Fruit fly (Drosophila melanogaster) whole organism, embryonic: ENCODE measurements around the gene CG42307.

Experiments
- C15 ChIP-seq: fragments of 200-800 bp; sonication (Bioruptor generic); IDR thresholded peaks from 3 replicates; pipeline ENCODE4 v1.3.6; 2022; ENCODE audit warnings: missing biosample characterization, missing genetic modification characterization
- CG10209 ChIP-seq: fragments of 200-800 bp; sonication (Bioruptor generic); optimal IDR thresholded peaks from 3 replicates; lab custom pipeline; 2017; ENCODE audit warnings: missing biosample characterization, mild to moderate bottlenecking, missing genetic modification characterization, missing genetic modification reagents
- CG10431 ChIP-seq: fragments of 200-800 bp; sonication (Bioruptor generic); optimal IDR thresholded peaks from 3 replicates; lab custom pipeline; 2018; ENCODE audit warnings: missing biosample characterization, mild to moderate bottlenecking, missing genetic modification characterization
- CG10959 ChIP-seq: fragments of 200-800 bp; sonication (Bioruptor generic); IDR thresholded peaks from 2 replicates; pipeline ENCODE4 v1.3.6; 2022; ENCODE audit warnings: missing biosample characterization, missing genetic modification characterization
- CG11695 ChIP-seq: fragments of 200-800 bp; sonication (Bioruptor generic); IDR thresholded peaks from 3 replicates; pipeline ENCODE4 v1.3.6; 2022; ENCODE audit warnings: missing biosample characterization, missing genetic modification characterization
- CG12942 ChIP-seq: fragments of 200-800 bp; sonication (Bioruptor generic); optimal IDR thresholded peaks from 3 replicates; lab custom pipeline; 2016; ENCODE audit warnings: missing biosample characterization, missing genetic modification characterization
- CG13296 ChIP-seq: fragments of 200-800 bp; sonication (Bioruptor generic); optimal IDR thresholded peaks from 3 replicates; lab custom pipeline; 2018; ENCODE audit warnings: missing biosample characterization, mild to moderate bottlenecking, missing genetic modification characterization
- CG14050 ChIP-seq: fragments of 200-800 bp; sonication (Bioruptor generic); IDR thresholded peaks from 3 replicates; pipeline ENCODE4 v1.3.6; 2022; ENCODE audit warnings: missing biosample characterization, missing genetic modification characterization
- CG17829 ChIP-seq: fragments of 200-800 bp; optimal IDR thresholded peaks from 2 replicates; lab custom pipeline; 2019; ENCODE audit warnings: missing biosample characterization, mild to moderate bottlenecking, missing genetic modification characterization, moderate library complexity
- CG17912 ChIP-seq: fragments of 200-800 bp; sonication (Bioruptor generic); optimal IDR thresholded peaks from 2 replicates; lab custom pipeline; 2018; ENCODE audit warnings: missing biosample characterization, mild to moderate bottlenecking, missing genetic modification characterization
- CG18764 ChIP-seq: fragments of 200-800 bp; sonication (Bioruptor generic); optimal IDR thresholded peaks from 3 replicates; lab custom pipeline; 2016; ENCODE audit warnings: missing biosample characterization, missing genetic modification characterization
- CG3995 ChIP-seq: fragments of 200-800 bp; sonication (Bioruptor generic); optimal IDR thresholded peaks from 3 replicates; lab custom pipeline; 2016; ENCODE audit warnings: missing biosample characterization, missing genetic modification characterization
- CG4360 ChIP-seq: fragments of 200-800 bp; sonication (Bioruptor generic); IDR thresholded peaks from 2 replicates; pipeline ENCODE4 v1.3.6; 2022; ENCODE audit warnings: missing biosample characterization, missing genetic modification characterization
- CG4404 ChIP-seq: fragments of 200-800 bp; sonication (Bioruptor generic); IDR thresholded peaks from 2 replicates; pipeline ENCODE4 v1.3.6; 2022; ENCODE audit warnings: missing biosample characterization, missing genetic modification characterization
- CG7271 ChIP-seq: fragments of 200-800 bp; sonication (Bioruptor generic); optimal IDR thresholded peaks from 2 replicates; lab custom pipeline; 2018; ENCODE audit warnings: missing biosample characterization, mild to moderate bottlenecking, missing genetic modification characterization, moderate library complexity
- CG8478 ChIP-seq: fragments of >200 bp; optimal IDR thresholded peaks from 2 replicates; lab custom pipeline; 2018
- CG9797 ChIP-seq: fragments of 200-800 bp; sonication (Bioruptor generic); optimal IDR thresholded peaks from 3 replicates; lab custom pipeline; 2018; ENCODE audit warnings: missing biosample characterization, mild to moderate bottlenecking, missing genetic modification characterization
- Chrac-16 ChIP-seq: fragments of 200-800 bp; sonication (Bioruptor generic); optimal IDR thresholded peaks from 3 replicates; lab custom pipeline; 2016; ENCODE audit warnings: missing biosample characterization, missing genetic modification characterization
- Eip74EF ChIP-seq, 2 experiments: fragments of 200-800 bp in 1 of 2; fragments of >200 bp in 1 of 2; sonication (Bioruptor generic) in 1 of 2; optimal IDR thresholded peaks; 2 replicates each; lab custom pipeline; 2017 to 2019; ENCODE audit warnings: missing biosample characterization in 2 of 2, missing genetic modification characterization in 2 of 2, mild to moderate bottlenecking in 1 of 2, moderate library complexity in 1 of 2
- Fer2 ChIP-seq: fragments of 200-800 bp; sonication (Bioruptor generic); optimal IDR thresholded peaks from 2 replicates; lab custom pipeline; 2018; ENCODE audit warnings: missing biosample characterization, mild to moderate bottlenecking, missing genetic modification characterization, moderate library complexity
- HLH3B ChIP-seq: fragments of 200-800 bp; sonication (Bioruptor generic); IDR thresholded peaks from 2 replicates; pipeline ENCODE4 v1.3.6; 2022; ENCODE audit warnings: missing biosample characterization, missing genetic modification characterization
- Hr51 ChIP-seq, 2 experiments: fragments of 200-800 bp; sonication (Bioruptor generic); optimal IDR thresholded peaks; 2 replicates in 1 of 2; 3 replicates in 1 of 2; lab custom pipeline; 2016 to 2018; ENCODE audit warnings: missing biosample characterization in 2 of 2, missing genetic modification characterization in 2 of 2, mild to moderate bottlenecking in 1 of 2, moderate library complexity in 1 of 2
- NC2α ChIP-seq: fragments of 200-800 bp; sonication (Bioruptor generic); optimal IDR thresholded peaks from 2 replicates; lab custom pipeline; 2016; ENCODE audit warnings: missing biosample characterization, missing genetic modification characterization
- Six4 ChIP-seq: fragments of 200-800 bp; sonication (Bioruptor generic); optimal IDR thresholded peaks from 2 replicates; lab custom pipeline; 2016; ENCODE audit warnings: missing biosample characterization, missing genetic modification characterization
- Xbp1 ChIP-seq: fragments of 200-800 bp; sonication (Bioruptor generic); optimal IDR thresholded peaks from 3 replicates; lab custom pipeline; 2016; ENCODE audit warnings: missing biosample characterization, mild to moderate bottlenecking, missing genetic modification characterization
- ac ChIP-seq: fragments of 200-800 bp; sonication (Bioruptor generic); optimal IDR thresholded peaks from 3 replicates; lab custom pipeline; 2017; ENCODE audit warnings: missing biosample characterization, mild to moderate bottlenecking, missing genetic modification characterization
- ase ChIP-seq: fragments of 200-800 bp; sonication (Bioruptor generic); IDR thresholded peaks from 3 replicates; pipeline ENCODE4 v1.3.6; 2022; ENCODE audit warnings: missing biosample characterization, missing genetic modification characterization
- bigmax ChIP-seq: fragments of 200-800 bp; sonication (Bioruptor generic); optimal IDR thresholded peaks from 2 replicates; lab custom pipeline; 2018; ENCODE audit warnings: missing biosample characterization, mild to moderate bottlenecking, missing genetic modification characterization
- btn ChIP-seq: fragments of 200-800 bp; sonication (Bioruptor generic); optimal IDR thresholded peaks from 2 replicates; lab custom pipeline; 2016; ENCODE audit warnings: missing biosample characterization, missing genetic modification characterization
- cato ChIP-seq: fragments of 200-800 bp; sonication (Bioruptor generic); optimal IDR thresholded peaks from 2 replicates; lab custom pipeline; 2016; ENCODE audit warnings: missing biosample characterization, missing genetic modification characterization, borderline replicate concordance
- caup ChIP-seq: fragments of 200-800 bp; sonication (Bioruptor generic); optimal IDR thresholded peaks from 3 replicates; lab custom pipeline; 2017; ENCODE audit warnings: missing biosample characterization, mild to moderate bottlenecking, missing genetic modification characterization, moderate library complexity; ENCODE audit not compliant: severe bottlenecking
- cwo ChIP-seq: fragments of 200-800 bp; sonication (Bioruptor generic); optimal IDR thresholded peaks from 3 replicates; lab custom pipeline; 2017; ENCODE audit warnings: missing biosample characterization, missing genetic modification characterization, mild to moderate bottlenecking, moderate library complexity, missing genetic modification reagents
- dysf ChIP-seq: fragments of 200-800 bp; sonication (Bioruptor generic); IDR thresholded peaks from 3 replicates; pipeline ENCODE4 v1.3.6; 2022; ENCODE audit warnings: missing biosample characterization, missing genetic modification characterization
- fd3F ChIP-seq: fragments of 200-800 bp; sonication (Bioruptor generic); optimal IDR thresholded peaks from 2 replicates; lab custom pipeline; 2018; ENCODE audit warnings: missing biosample characterization, mild to moderate bottlenecking, missing genetic modification characterization, moderate library complexity
- fu2 ChIP-seq: fragments of 200-800 bp; sonication (Bioruptor generic); optimal IDR thresholded peaks from 2 replicates; lab custom pipeline; 2016; ENCODE audit warnings: missing biosample characterization, missing genetic modification characterization
- gsb-n ChIP-seq: fragments of 200-800 bp; sonication (Bioruptor generic); optimal IDR thresholded peaks from 3 replicates; lab custom pipeline; 2018; ENCODE audit warnings: missing biosample characterization, mild to moderate bottlenecking, missing genetic modification characterization
- hth ChIP-seq: fragments of >200 bp; optimal IDR thresholded peaks from 2 replicates; lab custom pipeline; 2017; ENCODE audit warnings: inconsistent platforms
- kay ChIP-seq: fragments of 200-800 bp; sonication (Bioruptor generic); optimal IDR thresholded peaks from 2 replicates; lab custom pipeline; 2016; ENCODE audit warnings: missing biosample characterization, missing genetic modification characterization
- kni ChIP-seq: fragments of 200-800 bp; sonication (Bioruptor generic); optimal IDR thresholded peaks from 3 replicates; lab custom pipeline; 2017; ENCODE audit warnings: mild to moderate bottlenecking, missing biosample characterization, missing genetic modification reagents, missing genetic modification characterization
- pan ChIP-seq, 4 experiments: fragments of >200 bp in 3 of 4; fragments of 200-800 bp in 1 of 4; sonication (Bioruptor generic) in 1 of 4; optimal IDR thresholded peaks in 3 of 4; IDR thresholded peaks in 1 of 4; 2 replicates each; pipeline versions ENCODE4 v1.3.6 to Lab custom; 2017 to 2022; ENCODE audit warnings: missing biosample characterization in 2 of 4, missing genetic modification characterization in 2 of 4, mixed read lengths in 1 of 4
- pnt ChIP-seq: fragments of 200-800 bp; sonication (Bioruptor generic); optimal IDR thresholded peaks from 3 replicates; lab custom pipeline; 2016; ENCODE audit warnings: missing biosample characterization, missing genetic modification characterization
- prd ChIP-seq, 3 experiments: fragments of >200 bp in 2 of 3; fragments of 200-800 bp in 1 of 3; sonication (Bioruptor generic) in 1 of 3; optimal IDR thresholded peaks in 2 of 3; IDR thresholded peaks in 1 of 3; 2 replicates in 2 of 3; 3 replicates in 1 of 3; pipeline versions ENCODE4 v1.3.6 to Lab custom; 2017 to 2022; ENCODE audit warnings: missing biosample characterization in 1 of 3, missing genetic modification characterization in 1 of 3
- pros ChIP-seq: fragments of 200-800 bp; sonication (Bioruptor generic); optimal IDR thresholded peaks from 3 replicates; lab custom pipeline; 2019; ENCODE audit warnings: missing biosample characterization, mild to moderate bottlenecking, missing genetic modification characterization, moderate library complexity
- ro ChIP-seq: fragments of 200-800 bp; sonication (Bioruptor generic); IDR thresholded peaks from 2 replicates; pipeline ENCODE4 v1.3.6; 2022; ENCODE audit warnings: missing biosample characterization, missing genetic modification characterization
- slp2 ChIP-seq: fragments of 200-800 bp; sonication (Bioruptor generic); optimal IDR thresholded peaks from 2 replicates; lab custom pipeline; 2016; ENCODE audit warnings: missing biosample characterization, missing genetic modification characterization
- ssp ChIP-seq: fragments of 200-800 bp; sonication (Bioruptor generic); IDR thresholded peaks from 2 replicates; pipeline ENCODE4 v1.3.6; 2022; ENCODE audit warnings: missing biosample characterization, missing genetic modification characterization
- tin ChIP-seq: fragments of 200-800 bp; sonication (Bioruptor generic); optimal IDR thresholded peaks from 3 replicates; lab custom pipeline; 2016; ENCODE audit warnings: missing biosample characterization, missing genetic modification characterization
- vfl ChIP-seq: fragments of 200-800 bp; sonication (Bioruptor generic); optimal IDR thresholded peaks from 2 replicates; lab custom pipeline; 2016; ENCODE audit warnings: missing biosample characterization, missing genetic modification characterization

Gene CG42307

DNA sequence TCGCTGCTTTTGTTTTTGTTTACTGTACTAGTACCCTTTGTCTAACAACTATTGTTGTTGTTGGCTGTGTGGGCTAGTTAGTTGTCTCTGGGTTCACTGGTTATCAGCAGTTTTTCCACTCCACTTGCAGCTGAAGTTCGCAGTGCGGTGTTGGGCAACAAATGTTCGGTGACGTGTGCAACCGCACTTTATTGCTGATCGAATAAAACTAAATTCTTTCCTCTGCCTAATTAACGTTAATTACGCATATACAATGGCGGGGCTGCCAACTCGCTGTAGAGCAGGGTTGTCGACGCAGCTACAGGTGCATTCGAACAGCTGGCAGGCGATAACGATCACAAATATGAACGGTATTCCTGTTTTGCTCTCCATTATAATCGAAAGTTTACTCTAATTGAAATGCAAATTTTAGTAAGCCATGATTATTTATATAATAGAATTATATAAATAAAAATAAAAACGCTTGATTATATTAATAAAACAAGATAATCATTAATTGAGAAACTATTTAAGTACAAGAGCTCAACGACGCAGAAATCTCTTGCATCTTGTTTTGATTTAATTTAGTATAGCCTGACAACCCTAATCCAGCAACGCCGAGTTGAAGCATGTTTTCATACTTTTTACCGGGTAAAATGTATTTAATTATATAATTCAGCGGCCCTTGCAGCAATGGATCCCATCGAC, at the start of gene CG42307, which contains the start of the genes mrva and mus312 (continued):
- TF ChIP-seq Chrac-16 (GFP tag; lab: Kevin White, UChicago) (peak; percentile 78), kni (GFP tag; lab: Kevin White, UChicago) (peak; percentile 30), fu2 (GFP tag; lab: Kevin White, UChicago) (peak; percentile 39), caup (GFP tag; lab: Kevin White, UChicago) (peak; percentile 75), NC2α (GFP tag; lab: Kevin White, UChicago) (no peak), cato (GFP tag; lab: Kevin White, UChicago) (peak; percentile 59), Fer2 (tag; lab: Kevin White, UChicago) (peak; percentile 76), hth (no peak), CG14050 (GFP tag; lab: Robert Waterston, UW) (peak; percentile 76), CG17912 (GFP tag; lab: Kevin White, UChicago) (peak; percentile 79), ro (GFP tag; lab: Robert Waterston, UW) (peak; percentile 63), Xbp1 (GFP tag; lab: Kevin White, UChicago) (peak; percentile 86), CG10209 (peak; percentile 89), HLH3B (GFP tag; lab: Robert Waterston, UW) (peak; percentile 74), kay (GFP tag; lab: Kevin White, UChicago) (peak; percentile 81), CG7271 (tag; lab: Kevin White, UChicago) (peak; percentile 41), btn (GFP tag; lab: Kevin White, UChicago) (no peak), ac (GFP tag; lab: Kevin White, UChicago) (peak; percentile 52), CG4404 (GFP tag; lab: Robert Waterston, UW) (peak; percentile 82), prd (optimal IDR thresholded peaks at IDR 0.05; lab: Kevin White, UChicago) (no peak), prd (GFP tag; IDR thresholded peaks at IDR 0.05; lab: Robert Waterston, UW) (peak; percentile 82), Eip74EF (GFP tag; optimal IDR thresholded peaks at IDR 0.05; lab: Kevin White, UChicago) (peak in 1 of 2 experiments; percentile 64), vfl (GFP tag; lab: Kevin White, UChicago) (peak; percentile 41), tin (GFP tag; lab: Kevin White, UChicago) (peak; percentile 82), CG3995 (GFP tag; lab: Kevin White, UChicago) (no peak), CG17829 (tag; lab: Kevin White, UChicago) (peak; percentile 95), C15 (GFP tag; lab: Robert Waterston, UW) (0 out of 3 replicates have a peak, but pooled peaks have one; percentile 66), CG10431 (GFP tag; lab: Kevin White, UChicago) (peak; percentile 75), CG9797 (GFP tag; lab: Kevin White, UChicago) (peak; percentile 36), CG8478 (lab: Kevin White, UChicago) (no peak), fd3F (GFP tag; lab: Kevin White, UChicago) (peak; percentile 93), CG10959 (peak; percentile 54), CG13296 (GFP tag; lab: Kevin White, UChicago) (peak; percentile 92), CG12942 (GFP tag; lab: Kevin White, UChicago) (peak; percentile 84), slp2 (GFP tag; lab: Kevin White, UChicago) (peak; percentile 38), cwo (peak; percentile 78), Hr51 (GFP tag; optimal IDR thresholded peaks at IDR 0.05; lab: Kevin White, UChicago) (peak in 1 of 2 experiments; percentile 54), gsb-n (peak; percentile 92), CG4360 (GFP tag; lab: Robert Waterston, UW) (peak; percentile 83), pros (GFP tag; lab: Kevin White, UChicago) (peak; percentile 33), pnt (GFP tag; lab: Kevin White, UChicago) (peak; percentile 18), pan (optimal IDR thresholded peaks at IDR 0.05; lab: Kevin White, UChicago) (no peak), pan (GFP tag; optimal IDR thresholded peaks at IDR 0.05 in 1 of 2, IDR thresholded peaks at IDR 0.05 in 1 of 2) (peak in 1 of 2 experiments; percentile 87), CG11695 (peak; percentile 83), CG18764 (GFP tag; lab: Kevin White, UChicago) (peak; percentile 83), dysf (GFP tag; lab: Robert Waterston, UW) (peak; percentile 87), Six4 (GFP tag; lab: Kevin White, UChicago) (peak; percentile 77), ase (GFP tag; lab: Robert Waterston, UW) (peak; percentile 64; the same call in 2 of the 3 replicates), bigmax (no peak), ssp (GFP tag; lab: Robert Waterston, UW) (peak; percentile 84)
